Worm (Caenorhabditis elegans): ENCODE results near the gene Y48D7A.1.

ce11 chrX:2981715-2982114 lies 27.6 kb upstream of the Y48D7A.1 start, which contains the start of gene nspg-5:
- TF ChIP-seq unc-62 (GFP tag; optimal IDR thresholded peaks at IDR 0.05) (no peak), nhr-76 (tag; optimal IDR thresholded peaks at IDR 0.05) (no peak), M03D4.4 (tag; optimal IDR thresholded peaks at IDR 0.05) (no peak), lsy-2 (tag; optimal IDR thresholded peaks at IDR 0.05) (no peak), elt-1 (tag; optimal IDR thresholded peaks at IDR 0.05; ENCODE audit: borderline replicate concordance, insufficient read depth) (no peak), unc-120 (tag; optimal IDR thresholded peaks at IDR 0.05; ENCODE audit: poor library complexity, severe bottlenecking) (no peak), nhr-237 (tag; optimal IDR thresholded peaks at IDR 0.05) (no peak), nhr-28 (tag; optimal IDR thresholded peaks at IDR 0.05) (no peak), cnd-1 (tag; optimal IDR thresholded peaks at IDR 0.05) (no peak), mep-1 (tag; optimal IDR thresholded peaks at IDR 0.05) (no peak), zip-8 (tag; optimal IDR thresholded peaks at IDR 0.05) (no peak), sptf-1 (tag; optimal IDR thresholded peaks at IDR 0.05) (no peak), lin-13 (tag; optimal IDR thresholded peaks at IDR 0.05) (no peak), ham-2 (GFP tag; optimal IDR thresholded peaks at IDR 0.05) (no peak)
